Fruit fly (Drosophila melanogaster) whole organism, adult: ENCODE measurements around the gene CG12115.

Experiments used
- CG11617 ChIP-seq: fragments of 200-800 bp; sonication (Bioruptor generic); optimal IDR thresholded peaks from 2 replicates; lab custom pipeline; 2017; ENCODE audit warnings: mild to moderate bottlenecking, missing biosample characterization, missing genetic modification reagents, missing genetic modification characterization
- CG12768 ChIP-seq: fragments of 200-800 bp; sonication (Bioruptor generic); optimal IDR thresholded peaks from 2 replicates; lab custom pipeline; 2017; ENCODE audit warnings: missing biosample characterization, missing genetic modification characterization, mild to moderate bottlenecking, moderate library complexity, missing genetic modification reagents
- CG1620 ChIP-seq: fragments of 200-800 bp; sonication (Bioruptor generic); optimal IDR thresholded peaks from 2 replicates; lab custom pipeline; 2016; ENCODE audit warnings: missing biosample characterization, missing genetic modification characterization
- CG33017 ChIP-seq: fragments of 200-800 bp; sonication (Bioruptor generic); optimal IDR thresholded peaks from 2 replicates; lab custom pipeline; 2018; ENCODE audit warnings: missing biosample characterization, mild to moderate bottlenecking, missing genetic modification characterization, moderate library complexity
- CG5204 ChIP-seq: fragments of 200-800 bp; sonication (Bioruptor generic); optimal IDR thresholded peaks from 2 replicates; lab custom pipeline; 2016; ENCODE audit warnings: missing biosample characterization, missing genetic modification characterization
- Crg-1 ChIP-seq: fragments of 200-800 bp; sonication (Bioruptor generic); optimal IDR thresholded peaks from 2 replicates; lab custom pipeline; 2016; ENCODE audit warnings: missing biosample characterization, missing genetic modification characterization
- Hr96 ChIP-seq: fragments of 200-800 bp; sonication (Bioruptor generic); optimal IDR thresholded peaks from 2 replicates; lab custom pipeline; 2016; ENCODE audit warnings: missing biosample characterization, missing genetic modification characterization
- cic ChIP-seq: fragments of 200-800 bp; sonication (Bioruptor generic); optimal IDR thresholded peaks from 2 replicates; lab custom pipeline; 2017; ENCODE audit warnings: missing biosample characterization, mild to moderate bottlenecking, missing genetic modification characterization, moderate library complexity
- cnc ChIP-seq, 2 experiments: fragments of >200 bp; optimal IDR thresholded peaks; 2 replicates each; lab custom pipeline; 2017
- kay ChIP-seq: fragments of 200-800 bp; sonication (Bioruptor generic); peaks from one replicate; lab custom pipeline; 2016; ENCODE audit warnings: missing biosample characterization, missing genetic modification characterization, borderline replicate concordance
- pad ChIP-seq: fragments of 200-800 bp; sonication (Bioruptor generic); optimal IDR thresholded peaks from 3 replicates; lab custom pipeline; 2017; ENCODE audit warnings: missing biosample characterization, missing genetic modification characterization, mild to moderate bottlenecking, moderate library complexity, missing genetic modification reagents

DNA sequence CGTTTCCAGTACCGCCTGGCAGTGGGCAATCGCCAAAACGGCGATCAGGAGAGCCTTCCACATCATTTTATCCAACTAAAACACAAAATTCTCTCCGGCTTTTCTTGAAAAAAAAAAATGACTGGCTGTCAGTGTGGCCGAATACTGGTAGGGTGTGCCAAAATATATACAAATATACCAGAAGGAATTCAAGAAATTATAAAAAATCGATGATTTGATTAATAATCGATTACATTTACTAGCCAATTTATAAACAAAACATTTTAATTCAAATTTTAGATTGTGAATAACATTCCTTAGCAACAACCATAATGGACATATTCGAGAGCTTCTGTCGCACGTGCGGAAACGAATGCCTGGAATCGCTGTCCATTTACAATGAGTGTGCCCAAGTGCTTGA is 32.0 kb downstream of the CG12115 start, which contains the start of the genes Ost48 and Dlip1:
- TF ChIP-seq CG12768 (GFP tag; lab: Kevin White, UChicago) (no peak), CG1620 (GFP tag; lab: Kevin White, UChicago) (no peak), Crg-1 (GFP tag; lab: Kevin White, UChicago) (no peak), pad (no peak), CG11617 (no peak), Hr96 (GFP tag; lab: Kevin White, UChicago) (no peak), cnc (optimal IDR thresholded peaks at IDR 0.05; lab: Kevin White, UChicago) (no peak), cic (GFP tag; lab: Kevin White, UChicago) (no peak), kay (no peak), CG5204 (GFP tag; lab: Kevin White, UChicago) (no peak), CG33017 (no peak)
